Worm (Caenorhabditis elegans): ENCODE data around the gene ZK6.8.

ZK6.8 gene

ce11 chrV:412820-413219 lies 31.1 kb downstream of the ZK6.8 start:
- TF ChIP-seq sem-2 (GFP tag; optimal IDR thresholded peaks at IDR 0.05) (no peak), bed-3 (GFP tag; optimal IDR thresholded peaks at IDR 0.05) (no peak), elt-3 (tag; optimal IDR thresholded peaks at IDR 0.05) (no peak), drap-1 (GFP tag; optimal IDR thresholded peaks at IDR 0.05) (no peak)

ce11 chrV:414630-415029 lies 32.9 kb downstream of the ZK6.8 start, which contains the start of gene dod-19:
dod-19 (minus strand) TSS chrV:414759.
- no peak for TF ChIP-seq snpc-4 (tag; optimal IDR thresholded peaks at IDR 0.05)
- no peak for TF ChIP-seq cnd-1 (tag; optimal IDR thresholded peaks at IDR 0.05)
- TF ChIP-seq mls-2 (tag; optimal IDR thresholded peaks at IDR 0.05) = no peak
- TF ChIP-seq zip-8 (tag; optimal IDR thresholded peaks at IDR 0.05) = no peak

ce11 chrV:415072-415471 lies 33.4 kb downstream of the ZK6.8 start:
- no peak for TF ChIP-seq elt-3 (tag; optimal IDR thresholded peaks at IDR 0.05)
- no peak for TF ChIP-seq lsy-2 (tag; optimal IDR thresholded peaks at IDR 0.05)
- TF ChIP-seq nhr-28 (tag; optimal IDR thresholded peaks at IDR 0.05) = no peak
- TF ChIP-seq elt-1 (tag; optimal IDR thresholded peaks at IDR 0.05; ENCODE audit: borderline replicate concordance, insufficient read depth) = no peak
- no peak for TF ChIP-seq nhr-12 (tag; optimal IDR thresholded peaks at IDR 0.05)
- no peak for TF ChIP-seq unc-120 (tag; optimal IDR thresholded peaks at IDR 0.05; ENCODE audit: poor library complexity, severe bottlenecking)
- no peak for TF ChIP-seq mab-5 (tag; optimal IDR thresholded peaks at IDR 0.05)
- no peak for TF ChIP-seq drap-1 (GFP tag; optimal IDR thresholded peaks at IDR 0.05)
- no peak for TF ChIP-seq flh-1 (GFP tag; optimal IDR thresholded peaks at IDR 0.05)
- no peak for TF ChIP-seq blmp-1 (tag; optimal IDR thresholded peaks at IDR 0.05)
- no peak for TF ChIP-seq snpc-4 (tag; optimal IDR thresholded peaks at IDR 0.05)
- TF ChIP-seq sem-2 (GFP tag; optimal IDR thresholded peaks at IDR 0.05) = no peak
- TF ChIP-seq lin-13 (tag; optimal IDR thresholded peaks at IDR 0.05) = no peak
- TF ChIP-seq nhr-237 (tag; optimal IDR thresholded peaks at IDR 0.05) = no peak
- TF ChIP-seq mep-1 (tag; optimal IDR thresholded peaks at IDR 0.05) = no peak
- no peak for TF ChIP-seq ceh-43 (GFP tag; optimal IDR thresholded peaks at IDR 0.05)
- TF ChIP-seq cnd-1 (tag; optimal IDR thresholded peaks at IDR 0.05) = no peak
- no peak for TF ChIP-seq sptf-1 (tag; optimal IDR thresholded peaks at IDR 0.05)
- TF ChIP-seq mls-2 (tag; optimal IDR thresholded peaks at IDR 0.05) = no peak
- TF ChIP-seq lin-32 (GFP tag; optimal IDR thresholded peaks at IDR 0.05) = no peak

ce11 chrV:417656-418353 lies 36.1 kb downstream of the ZK6.8 start, which contains the start of gene irg-8:
irg-8 (minus strand) TSS chrV:417706.
- no peak for TF ChIP-seq nhr-76 (tag; optimal IDR thresholded peaks at IDR 0.05)
- no peak for TF ChIP-seq elt-1 (tag; optimal IDR thresholded peaks at IDR 0.05; ENCODE audit: borderline replicate concordance, insufficient read depth)
- TF ChIP-seq lin-13 (tag; optimal IDR thresholded peaks at IDR 0.05) = no peak
- TF ChIP-seq pha-4 (tag; optimal IDR thresholded peaks at IDR 0.05) = no peak
- no peak for TF ChIP-seq unc-62 (GFP tag; optimal IDR thresholded peaks at IDR 0.05)
- no peak for TF ChIP-seq elt-3 (tag; optimal IDR thresholded peaks at IDR 0.05)
- TF ChIP-seq ces-1 (GFP tag; optimal IDR thresholded peaks at IDR 0.05) = no peak
- TF ChIP-seq mab-5 (tag; optimal IDR thresholded peaks at IDR 0.05) = no peak
- no peak for TF ChIP-seq mep-1 (tag; optimal IDR thresholded peaks at IDR 0.05)
- TF ChIP-seq sptf-1 (tag; optimal IDR thresholded peaks at IDR 0.05) = no peak
- TF ChIP-seq unc-120 (tag; optimal IDR thresholded peaks at IDR 0.05; ENCODE audit: poor library complexity, severe bottlenecking) = no peak
- no peak for TF ChIP-seq zip-8 (tag; optimal IDR thresholded peaks at IDR 0.05)
- TF ChIP-seq ztf-11 (tag; optimal IDR thresholded peaks at IDR 0.05) = no peak
- no peak for TF ChIP-seq cnd-1 (tag; optimal IDR thresholded peaks at IDR 0.05)
- TF ChIP-seq ham-2 (GFP tag; optimal IDR thresholded peaks at IDR 0.05) = no peak

- no peak for TF ChIP-seq ceh-43 (GFP tag; optimal IDR thresholded peaks at IDR 0.05)
- no peak for TF ChIP-seq drap-1 (GFP tag; optimal IDR thresholded peaks at IDR 0.05)
- no peak for TF ChIP-seq cnd-1 (tag; optimal IDR thresholded peaks at IDR 0.05)
- TF ChIP-seq snpc-4 (tag; optimal IDR thresholded peaks at IDR 0.05) = no peak
- no peak for TF ChIP-seq sem-2 (GFP tag; optimal IDR thresholded peaks at IDR 0.05)
- no peak for TF ChIP-seq ces-1 (GFP tag; optimal IDR thresholded peaks at IDR 0.05)
- no peak for TF ChIP-seq lsy-2 (tag; optimal IDR thresholded peaks at IDR 0.05)
- TF ChIP-seq nhr-12 (tag; optimal IDR thresholded peaks at IDR 0.05) = no peak
- TF ChIP-seq flh-1 (GFP tag; optimal IDR thresholded peaks at IDR 0.05) = no peak
- TF ChIP-seq elt-1 (tag; optimal IDR thresholded peaks at IDR 0.05; ENCODE audit: borderline replicate concordance, insufficient read depth) = no peak
- no peak for TF ChIP-seq mab-5 (tag; optimal IDR thresholded peaks at IDR 0.05)
- TF ChIP-seq pha-4 (tag; optimal IDR thresholded peaks at IDR 0.05) = no peak
Measured at ce11 chrV:418432-418831, 36.7 kb downstream of the ZK6.8 start, which contains the start of gene Y39D8A.1. Y39D8A.1 (plus strand) TSS chrV:418732.
